Fruit fly (Drosophila melanogaster) Kc167 (cell line): ENCODE results near the gene DAAM.

ENCODE experiments used
- Myc ChIP-seq: fragments of >200 bp; optimal IDR thresholded peaks from 2 replicates; lab custom pipeline; 2017; ENCODE audit warnings: missing external identifiers
- Sin3A ChIP-seq: fragments of >200 bp; optimal IDR thresholded peaks from 2 replicates; lab custom pipeline; 2018; ENCODE audit warnings: missing external identifiers
- h ChIP-seq: fragments of >200 bp; optimal IDR thresholded peaks from 3 replicates; lab custom pipeline; 2018; ENCODE audit warnings: missing external identifiers
- insv ChIP-seq: fragments of >200 bp; optimal IDR thresholded peaks from 3 replicates; lab custom pipeline; 2018; ENCODE audit warnings: missing external identifiers
- psq ChIP-seq: fragments of >200 bp; optimal IDR thresholded peaks from 2 replicates; lab custom pipeline; 2017; ENCODE audit warnings: missing external identifiers
- ttk ChIP-seq: sonication (Bioruptor generic); optimal IDR thresholded peaks from 2 replicates; lab custom pipeline; 2017; ENCODE audit warnings: missing external identifiers

The DAAM gene

DNA sequence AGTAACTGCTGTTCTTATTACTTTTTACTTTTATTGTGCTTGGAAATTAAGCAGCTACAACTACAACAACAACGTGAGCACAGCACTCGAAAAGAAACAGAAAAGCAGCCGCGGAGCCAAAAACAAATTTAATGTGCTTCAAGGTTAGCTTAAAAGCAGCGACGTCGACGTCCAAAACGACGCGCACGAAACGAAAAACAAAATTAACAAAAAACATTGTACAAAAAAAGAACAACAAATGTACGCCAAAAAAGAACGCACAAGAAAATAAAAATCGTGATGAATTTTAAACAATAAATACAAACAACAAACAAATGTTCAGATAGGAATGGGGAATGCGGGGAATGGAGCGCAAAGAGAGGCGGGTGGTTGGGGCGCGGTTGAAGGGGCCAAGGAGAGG, 51.1 kb downstream of the DAAM start:
- no peak for TF ChIP-seq psq (lab: Kevin White, UChicago)
- TF ChIP-seq Sin3A (lab: Kevin White, UChicago) = no peak
- TF ChIP-seq insv = no peak
- TF ChIP-seq Myc (lab: Kevin White, UChicago) = no peak
- no peak for TF ChIP-seq h (lab: Kevin White, UChicago)
- no peak for TF ChIP-seq ttk

DNA sequence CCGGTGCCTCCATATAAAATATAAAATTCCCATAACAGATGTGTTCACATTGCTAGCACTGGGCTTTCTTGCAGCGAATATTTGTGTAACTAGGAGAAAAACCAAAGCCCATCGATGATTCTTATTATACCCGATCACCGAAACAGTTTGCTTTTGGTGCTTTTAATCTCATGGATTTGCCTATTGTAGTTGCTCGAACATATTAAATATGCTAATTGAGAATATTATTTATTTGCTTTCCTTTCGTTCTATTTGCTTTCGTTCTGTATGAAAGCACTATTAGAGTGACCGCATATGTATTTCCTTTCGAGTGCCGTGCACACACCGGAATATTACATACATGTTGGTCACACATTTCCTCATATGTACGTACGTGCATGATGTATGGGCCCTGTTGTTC, 51.5 kb downstream of the DAAM start:
- no peak for TF ChIP-seq insv
- no peak for TF ChIP-seq Myc (lab: Kevin White, UChicago)
- TF ChIP-seq psq (lab: Kevin White, UChicago) = no peak
- no peak for TF ChIP-seq h (lab: Kevin White, UChicago)
- no peak for TF ChIP-seq ttk
- no peak for TF ChIP-seq Sin3A (lab: Kevin White, UChicago)

- no peak for TF ChIP-seq ttk
- TF ChIP-seq psq (lab: Kevin White, UChicago) = no peak
- TF ChIP-seq Sin3A (lab: Kevin White, UChicago) = no peak
- TF ChIP-seq insv = no peak
- no peak for TF ChIP-seq h (lab: Kevin White, UChicago)
- no peak for TF ChIP-seq Myc (lab: Kevin White, UChicago)
These were observed 52.0 kb downstream of the DAAM start for dm6 chrX:1270183-1270582.

DNA sequence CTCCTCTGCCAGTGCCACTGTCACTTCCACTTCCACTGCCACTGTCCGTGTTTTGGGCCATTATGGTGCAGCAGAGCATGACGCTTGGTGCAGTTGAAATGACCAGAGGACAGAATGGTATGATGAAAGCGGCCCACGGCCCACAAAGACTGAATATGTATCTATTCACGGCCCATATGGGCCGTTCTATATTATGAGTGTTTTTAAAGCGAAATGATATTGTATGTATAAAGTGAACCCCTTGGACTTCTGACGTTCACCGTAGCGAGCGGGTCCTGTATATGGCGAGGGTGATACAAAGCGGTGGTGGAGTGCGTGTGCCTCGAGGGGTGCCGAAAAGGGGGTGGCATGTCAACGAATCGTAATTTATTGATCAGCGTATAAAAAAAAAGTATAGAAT, 52.5 kb downstream of the DAAM start:
- TF ChIP-seq Sin3A (lab: Kevin White, UChicago) (no peak), ttk (no peak), insv (no peak), psq (lab: Kevin White, UChicago) (no peak), h (lab: Kevin White, UChicago) (no peak), Myc (lab: Kevin White, UChicago) (no peak)

DNA sequence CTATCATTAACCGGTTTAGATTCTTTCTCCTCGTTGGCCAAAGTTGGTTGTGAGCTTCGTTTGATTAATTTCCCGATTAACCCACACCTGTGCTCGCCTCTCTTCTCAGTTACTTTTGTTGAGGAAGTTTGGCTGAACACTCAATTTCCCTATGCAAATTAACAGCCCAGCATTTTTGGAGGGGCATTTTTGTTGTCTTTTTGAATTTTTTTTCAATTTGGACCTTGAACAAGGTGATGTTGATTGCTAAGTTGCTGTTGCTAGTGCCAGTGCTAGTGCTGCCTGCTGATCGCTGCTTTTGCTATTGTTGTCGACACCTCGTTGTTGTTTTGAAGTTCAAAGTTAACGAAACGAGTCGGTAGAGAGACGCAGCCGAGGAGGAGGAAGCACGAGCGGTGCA, 54.5 kb downstream of the DAAM start:
- no peak for TF ChIP-seq h (lab: Kevin White, UChicago)
- no peak for TF ChIP-seq ttk
- TF ChIP-seq Sin3A (lab: Kevin White, UChicago) = no peak
- TF ChIP-seq psq (lab: Kevin White, UChicago) = no peak
- TF ChIP-seq Myc (lab: Kevin White, UChicago) = no peak
- TF ChIP-seq insv = no peak

dm6 chrX:1264547-1264946, 57.6 kb downstream of the DAAM start:
- TF ChIP-seq ttk = no peak
- no peak for TF ChIP-seq insv
- TF ChIP-seq Sin3A (lab: Kevin White, UChicago) = no peak
- no peak for TF ChIP-seq psq (lab: Kevin White, UChicago)
- no peak for TF ChIP-seq h (lab: Kevin White, UChicago)
- TF ChIP-seq Myc (lab: Kevin White, UChicago) = no peak

DNA sequence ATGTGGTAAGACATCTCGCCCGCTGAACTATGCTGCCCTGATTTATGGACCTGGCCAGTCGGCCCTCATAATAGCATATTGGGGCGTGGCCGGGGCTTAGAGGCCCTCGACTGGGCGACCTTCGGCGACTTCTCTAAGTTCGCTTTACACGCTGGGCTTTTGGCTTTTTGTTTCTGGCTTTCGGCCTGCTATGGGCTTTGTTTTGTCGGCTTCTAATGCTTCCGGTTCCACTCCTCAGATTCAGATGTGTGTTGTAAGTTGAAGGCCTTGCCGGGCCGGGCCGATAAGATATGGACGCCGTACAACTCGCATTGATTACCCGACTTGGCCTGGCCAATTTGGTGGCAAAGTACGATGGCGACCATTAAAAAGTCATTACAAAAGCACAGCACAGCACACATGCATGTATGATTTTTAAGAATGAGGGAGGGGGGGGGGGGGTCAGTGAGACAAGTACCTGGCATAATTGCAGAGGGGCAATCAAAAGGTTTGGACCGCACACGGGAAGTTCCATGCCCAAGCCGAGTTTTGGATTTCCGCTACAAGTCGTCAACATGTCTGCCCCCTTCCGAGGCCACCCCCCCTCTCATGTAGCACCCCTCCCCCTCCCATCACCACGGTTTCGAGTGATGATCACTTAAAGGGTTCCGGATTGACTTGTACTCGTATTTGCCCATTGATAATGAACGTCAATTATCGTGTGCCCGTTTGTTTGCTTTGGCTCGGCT, 59.5 kb downstream of the DAAM start:
- no peak for TF ChIP-seq h (lab: Kevin White, UChicago)
- TF ChIP-seq insv = no peak
- no peak for TF ChIP-seq Sin3A (lab: Kevin White, UChicago)
- no peak for TF ChIP-seq Myc (lab: Kevin White, UChicago)
- no peak for TF ChIP-seq psq (lab: Kevin White, UChicago)
- TF ChIP-seq ttk = no peak

DNA sequence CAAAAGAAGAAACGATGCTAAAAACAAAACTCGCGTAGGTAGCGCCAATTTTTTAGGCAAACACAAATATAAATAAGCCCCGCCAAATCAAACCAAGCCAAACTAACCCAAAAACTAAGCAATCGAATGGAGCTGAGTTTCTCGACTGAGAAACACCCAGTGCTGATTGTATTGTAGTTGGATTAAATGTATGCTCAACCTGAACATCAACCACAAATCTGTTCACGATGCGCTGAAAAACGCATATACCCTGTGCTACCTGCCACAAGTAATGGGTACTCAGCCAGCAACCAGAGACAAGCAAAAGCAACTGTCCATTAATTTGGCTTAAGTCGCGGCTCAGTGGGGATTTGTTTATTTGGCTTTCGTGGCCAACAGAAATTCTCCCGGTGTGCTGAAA, 61.8 kb downstream of the DAAM start:
- TF ChIP-seq ttk (no peak), Sin3A (lab: Kevin White, UChicago) (no peak), insv (no peak), h (lab: Kevin White, UChicago) (no peak), psq (lab: Kevin White, UChicago) (no peak), Myc (lab: Kevin White, UChicago) (no peak)

DNA sequence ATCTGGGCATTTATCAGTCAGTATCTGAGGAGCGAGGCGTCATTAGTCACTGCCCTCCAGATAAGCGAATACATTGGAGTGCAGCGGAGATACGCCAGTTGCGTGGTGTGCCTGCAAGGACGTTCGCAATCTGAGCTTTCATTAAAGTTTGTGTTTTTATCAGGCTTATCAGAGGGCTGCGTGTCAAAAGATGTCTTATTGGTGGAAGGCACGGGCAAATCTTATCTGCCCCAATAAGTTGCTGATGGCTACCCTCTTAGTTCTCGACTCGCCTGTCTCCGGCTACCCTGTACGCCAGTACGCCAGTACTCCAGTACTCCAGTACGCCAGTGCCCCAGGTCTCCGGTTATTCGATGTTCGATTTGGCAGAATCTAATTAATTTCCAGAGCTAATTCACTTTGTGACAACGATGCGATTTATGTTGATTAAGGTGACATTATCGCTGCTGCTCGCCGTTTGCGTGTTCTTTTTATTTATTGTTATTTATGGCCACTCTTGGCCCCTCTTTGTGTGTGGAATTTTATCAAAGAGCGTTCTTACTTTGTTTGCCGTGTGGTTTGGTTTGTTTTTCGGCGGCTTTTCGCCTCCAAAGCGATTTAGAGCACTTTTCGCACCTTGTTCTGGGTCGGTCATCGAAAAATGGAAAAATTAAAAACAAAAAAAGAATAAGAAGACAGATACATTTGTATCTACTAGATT, 65.3 kb downstream of the DAAM start:
- no peak for TF ChIP-seq Sin3A (lab: Kevin White, UChicago)

DNA sequence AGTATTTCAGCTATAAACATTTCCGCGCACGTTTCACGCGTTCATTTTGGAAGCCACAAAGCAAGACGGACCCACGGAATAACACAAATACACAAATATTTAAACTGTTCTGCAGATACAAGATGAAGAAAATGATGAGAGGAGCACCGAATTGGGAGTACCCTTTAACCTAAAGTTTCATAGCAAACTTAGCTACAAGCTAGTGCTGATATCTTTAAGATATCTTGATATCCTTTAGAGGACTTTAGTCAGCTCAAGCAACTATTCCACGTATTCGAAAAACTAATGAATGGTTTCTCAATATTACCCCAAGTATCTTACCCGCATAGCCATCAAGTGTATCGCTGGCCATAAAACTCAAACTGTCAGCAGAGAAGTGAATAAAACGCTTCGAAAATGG, 66.0 kb downstream of the DAAM start:
- TF ChIP-seq Myc (lab: Kevin White, UChicago) (no peak), insv (no peak), ttk (no peak), h (lab: Kevin White, UChicago) (no peak), Sin3A (lab: Kevin White, UChicago) (no peak), psq (lab: Kevin White, UChicago) (no peak)

- no peak for TF ChIP-seq ttk
- no peak for TF ChIP-seq psq (lab: Kevin White, UChicago)
- TF ChIP-seq Sin3A (lab: Kevin White, UChicago) = no peak
- TF ChIP-seq Myc (lab: Kevin White, UChicago) = no peak
- TF ChIP-seq h (lab: Kevin White, UChicago) = no peak
- TF ChIP-seq insv = no peak
These were observed 69.2 kb downstream of the DAAM start for dm6 chrX:1252961-1253360.

DNA sequence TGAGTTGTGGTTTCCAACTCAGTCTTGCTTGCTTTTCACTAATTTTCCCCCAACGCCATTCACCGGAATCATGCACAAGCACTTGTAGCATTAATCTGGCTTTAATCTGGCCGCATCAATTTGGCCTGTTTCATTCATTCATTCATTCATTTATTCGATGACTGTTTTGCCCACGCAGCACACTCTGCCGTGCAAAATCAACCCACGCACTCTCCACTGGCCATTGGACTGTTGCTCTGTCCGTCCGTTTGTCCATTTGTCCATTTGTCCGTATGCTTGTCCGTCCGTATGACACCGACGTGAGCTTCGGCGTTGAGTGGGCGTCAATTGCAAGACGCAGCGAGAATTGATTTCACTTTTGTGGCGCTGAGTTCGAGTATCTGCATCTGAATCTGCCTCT, 72.1 kb downstream of the DAAM start:
- TF ChIP-seq ttk (no peak), h (lab: Kevin White, UChicago) (no peak), Myc (lab: Kevin White, UChicago) (no peak), psq (lab: Kevin White, UChicago) (no peak), Sin3A (lab: Kevin White, UChicago) (no peak), insv (no peak)
